Worm (Caenorhabditis elegans) whole organism, L4/young adult: ENCODE results near the gene alkb-7.

Experiments used
- W03F9.2 ChIP-seq: fragments of 150-350 bp; optimal IDR thresholded peaks from 2 replicates; lab custom pipeline; 2014; ENCODE audit warnings: missing biosample characterization, missing genetic modification characterization
- dao-5 ChIP-seq: sonication (generic microtip); optimal IDR thresholded peaks from 2 replicates; lab custom pipeline; 2016; ENCODE audit warnings: missing genotype, missing genetic modification characterization, moderate library complexity, missing compliant biosample characterization
- him-1 ChIP-seq: sonication (generic microtip); optimal IDR thresholded peaks from 2 replicates; lab custom pipeline; 2016; ENCODE audit warnings: missing genotype, missing genetic modification reagents, missing genetic modification characterization, missing compliant biosample characterization

The alkb-7 gene

DNA sequence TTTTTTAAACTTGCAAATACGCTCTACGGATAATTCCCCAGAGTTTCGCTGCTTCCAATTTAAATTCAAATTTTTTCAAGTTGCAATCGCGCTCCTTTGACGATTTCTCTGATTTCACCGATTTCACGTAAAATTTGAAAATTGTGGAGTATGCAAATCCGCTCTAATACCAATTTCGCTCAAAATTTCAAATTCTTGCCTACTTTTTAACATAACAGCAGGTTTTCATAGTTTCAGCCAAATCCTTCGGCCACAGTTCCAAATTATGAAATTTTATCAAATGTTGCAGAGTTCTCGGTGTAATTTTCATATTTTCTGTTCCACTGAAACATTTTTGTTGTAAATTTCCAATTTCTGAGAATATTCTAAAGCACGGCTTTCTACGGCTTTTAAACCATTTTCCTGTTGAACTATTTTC is at the start of gene alkb-7:
alkb-7 (minus strand) TSS at position 323 of the 418 bp plus-strand sequence.
- TF ChIP-seq him-1 (no peak), dao-5 (tag; lab: Kevin White, UChicago) (no peak), W03F9.2 (no peak)

DNA sequence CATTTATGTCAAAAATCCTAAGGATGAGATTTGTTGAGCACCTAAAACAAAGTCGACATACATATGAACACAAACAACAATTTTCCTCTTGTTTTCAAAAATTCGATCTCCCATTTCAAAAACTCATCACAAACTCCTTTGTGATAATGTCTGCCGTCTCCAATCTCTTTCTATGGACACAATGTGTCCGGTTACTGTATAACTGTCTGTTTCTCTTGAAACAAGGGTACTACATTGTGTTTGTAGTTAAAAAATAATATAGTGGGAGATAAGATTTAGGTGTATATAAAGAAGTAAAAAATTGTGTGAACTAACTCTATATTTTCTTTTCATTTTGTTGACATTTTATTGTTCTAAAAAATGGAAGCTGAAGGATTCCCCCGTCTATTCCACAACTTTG is 42.4 kb upstream of the alkb-7 start, which contains the start of gene bcmo-1:
bcmo-1 (plus strand) TSS at position 330 of the 400 bp plus-strand sequence.
- TF ChIP-seq W03F9.2: no peak
- no peak for TF ChIP-seq him-1
- TF ChIP-seq dao-5 (tag; lab: Kevin White, UChicago): no peak

DNA sequence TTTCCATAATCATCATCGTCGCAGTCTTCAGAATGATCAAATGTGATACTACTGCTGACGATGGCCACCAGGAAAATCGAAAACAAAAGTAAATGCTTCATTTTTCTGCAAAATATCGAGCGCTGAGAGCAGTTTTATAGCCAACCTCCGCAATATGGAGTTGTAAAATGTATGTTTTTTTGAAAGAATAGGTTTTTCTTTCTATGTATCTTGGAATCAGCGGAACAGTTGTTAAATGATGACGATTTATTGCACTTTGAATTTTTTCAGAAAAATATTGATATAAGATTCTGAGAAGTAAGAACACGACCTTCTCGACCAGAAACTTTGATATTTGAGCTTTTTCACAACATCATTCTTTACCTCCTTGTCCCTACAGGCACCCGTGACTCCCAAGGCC is 40.9 kb upstream of the alkb-7 start, which contains the start of gene Y46G5A.23:
Y46G5A.23 (minus strand) TSS at position 101 of the 400 bp plus-strand sequence.
- no peak for TF ChIP-seq him-1
- no peak for TF ChIP-seq W03F9.2
- TF ChIP-seq dao-5 (tag; lab: Kevin White, UChicago): no peak

- TF ChIP-seq dao-5 (tag; lab: Kevin White, UChicago) (no peak), him-1 (no peak), W03F9.2 (no peak)
These were observed 38.8 kb upstream of the alkb-7 start, which contains the start of gene Y46G5A.38 for ce11 chrII:12826752-12827151. Gene Y46G5A.38 (plus strand): TSS chrII:12827052.

- TF ChIP-seq W03F9.2 (no peak), dao-5 (tag; lab: Kevin White, UChicago) (no peak), him-1 (no peak)
These were observed 36.5 kb upstream of the alkb-7 start for ce11 chrII:12824463-12824862.

DNA sequence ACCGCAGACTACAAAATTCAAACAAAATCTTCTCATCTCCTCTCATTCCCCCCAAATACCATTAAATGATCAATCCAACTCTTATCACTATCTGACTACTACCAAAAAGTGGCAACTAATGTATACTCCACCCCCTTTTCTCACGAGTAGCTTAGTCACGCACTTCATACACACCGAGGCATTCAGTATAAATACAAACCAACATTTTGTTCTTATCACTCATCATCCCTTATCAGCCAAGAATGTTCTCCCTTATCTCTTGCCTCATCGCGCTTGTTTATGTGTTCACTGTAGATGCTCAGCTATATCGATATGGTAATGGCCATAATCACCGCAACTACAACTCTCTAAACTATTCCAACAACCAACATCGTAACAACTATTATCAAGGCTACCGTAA is 35.5 kb upstream of the alkb-7 start, which contains the start of gene Y46G5A.36:
Y46G5A.36 (plus strand) TSS at position 243 of the 400 bp plus-strand sequence.
- no peak for TF ChIP-seq dao-5 (tag; lab: Kevin White, UChicago)
- TF ChIP-seq him-1: no peak
- no peak for TF ChIP-seq W03F9.2

DNA sequence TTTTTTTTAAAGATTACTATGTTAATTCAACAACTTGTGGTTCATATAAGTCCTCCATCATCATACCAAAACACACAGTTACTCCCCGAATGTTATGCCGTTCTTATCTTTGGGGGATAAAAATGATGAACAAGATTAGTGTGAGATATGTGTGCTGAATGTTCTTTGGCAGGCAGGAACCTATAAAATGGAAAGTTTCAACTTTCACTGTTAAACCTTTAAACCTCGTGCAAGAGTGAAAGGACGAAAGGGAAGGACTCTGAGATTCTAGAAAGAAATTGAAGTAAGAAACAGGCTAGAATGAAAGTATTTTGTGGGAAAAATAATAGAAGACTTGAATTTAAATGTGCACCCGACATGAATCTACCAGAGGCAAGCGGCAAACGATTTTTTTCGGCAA is 32.0 kb upstream of the alkb-7 start:
- TF ChIP-seq him-1 (no peak), W03F9.2 (no peak), dao-5 (tag; lab: Kevin White, UChicago) (no peak)

- TF ChIP-seq dao-5 (tag; lab: Kevin White, UChicago) (no peak), W03F9.2 (no peak), him-1 (no peak)
These were observed 30.5 kb upstream of the alkb-7 start, which contains the start of gene Y46G5A.22 for ce11 chrII:12818488-12818887. Gene Y46G5A.22 (minus strand): TSS chrII:12818588.

DNA sequence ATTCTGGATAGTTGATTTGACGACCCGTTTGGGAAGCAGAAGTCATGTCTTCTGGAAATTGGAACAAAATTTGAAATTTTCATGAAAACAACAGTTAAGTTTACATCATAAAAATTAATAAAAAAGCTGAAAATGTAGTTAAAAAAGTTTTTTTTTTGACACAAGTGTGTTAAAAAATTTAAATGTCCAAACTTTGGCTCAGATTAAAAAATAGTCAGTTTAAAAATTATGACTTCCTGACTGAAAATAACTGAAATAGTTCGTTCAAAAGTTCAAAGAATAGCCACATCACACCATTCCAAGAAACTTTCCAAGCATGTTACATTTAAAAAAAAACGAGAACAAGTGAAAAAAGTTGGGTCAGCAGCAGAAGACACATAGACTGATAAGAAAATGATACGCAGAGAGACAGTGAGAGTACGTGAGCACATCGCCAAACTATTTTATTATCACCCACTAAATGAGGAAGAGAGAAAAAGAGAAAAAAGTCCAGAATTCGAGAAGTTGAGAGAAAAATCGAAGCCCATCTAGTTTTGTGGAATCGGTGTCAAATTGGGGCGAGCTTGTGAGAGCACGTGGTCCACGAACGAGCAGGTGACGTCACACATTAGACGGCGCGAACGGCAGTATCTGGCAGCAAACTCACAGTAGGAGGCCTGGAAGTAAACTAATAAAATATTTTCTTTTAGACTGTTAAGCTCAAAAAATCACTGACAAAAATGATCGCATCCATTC is 28.6 kb upstream of the alkb-7 start, which contains the start of gene acl-7:
acl-7 (minus strand) TSS at position 51 of the 735 bp plus-strand sequence.
- no peak for TF ChIP-seq W03F9.2
- TF ChIP-seq him-1: no peak
- no peak for TF ChIP-seq dao-5 (tag; lab: Kevin White, UChicago)

DNA sequence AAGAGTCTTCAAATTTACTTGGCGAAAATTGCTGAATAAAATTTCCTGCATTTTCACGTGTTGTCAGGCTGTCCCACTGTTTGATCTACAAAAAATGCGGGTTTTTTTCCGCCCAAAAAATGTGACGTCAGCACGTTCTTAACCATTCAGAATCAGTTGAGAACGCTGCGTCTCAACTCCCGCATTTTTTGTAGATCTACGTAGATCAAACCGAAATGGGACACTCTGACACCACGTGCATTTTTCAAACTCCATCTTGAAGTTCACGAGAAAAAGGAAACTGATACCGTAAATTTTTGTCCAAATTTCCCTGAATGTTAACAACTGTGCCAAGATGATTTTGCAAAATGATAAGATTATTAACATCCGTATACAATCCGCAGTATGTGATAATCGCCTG is 25.3 kb upstream of the alkb-7 start:
- TF ChIP-seq dao-5 (tag; lab: Kevin White, UChicago) (no peak), him-1 (no peak), W03F9.2 (no peak)

ce11 chrII:12810709-12811108 is 22.8 kb upstream of the alkb-7 start, which contains the start of gene Y46G5A.20:
Gene Y46G5A.20 (plus strand): TSS chrII:12811009.
- TF ChIP-seq W03F9.2 (no peak), him-1 (no peak), dao-5 (tag; lab: Kevin White, UChicago) (no peak)

DNA sequence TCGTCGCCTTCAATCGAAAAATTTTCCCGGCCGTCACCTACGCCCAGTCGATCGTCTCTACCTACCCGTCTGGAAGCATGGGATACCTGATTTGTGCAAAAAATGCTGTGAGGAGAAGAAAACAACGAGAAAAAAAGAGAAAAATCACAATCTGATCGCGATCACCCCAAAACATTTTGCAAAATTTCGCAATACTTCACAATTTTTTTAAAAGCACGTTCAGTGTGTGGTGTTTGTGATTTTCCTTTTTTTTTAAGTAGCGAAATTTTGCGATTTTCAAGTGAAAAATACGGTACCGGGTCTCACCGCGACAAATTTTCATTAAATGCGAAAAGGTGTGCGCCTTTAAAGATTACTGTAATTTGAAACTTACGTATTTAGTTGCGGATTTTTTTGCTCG is 21.8 kb upstream of the alkb-7 start:
- no peak for TF ChIP-seq W03F9.2
- TF ChIP-seq dao-5 (tag; lab: Kevin White, UChicago): no peak
- no peak for TF ChIP-seq him-1

- TF ChIP-seq dao-5 (tag; lab: Kevin White, UChicago) (no peak), W03F9.2 (no peak), him-1 (no peak)
These were observed 20.8 kb upstream of the alkb-7 start for ce11 chrII:12808746-12809145.

DNA sequence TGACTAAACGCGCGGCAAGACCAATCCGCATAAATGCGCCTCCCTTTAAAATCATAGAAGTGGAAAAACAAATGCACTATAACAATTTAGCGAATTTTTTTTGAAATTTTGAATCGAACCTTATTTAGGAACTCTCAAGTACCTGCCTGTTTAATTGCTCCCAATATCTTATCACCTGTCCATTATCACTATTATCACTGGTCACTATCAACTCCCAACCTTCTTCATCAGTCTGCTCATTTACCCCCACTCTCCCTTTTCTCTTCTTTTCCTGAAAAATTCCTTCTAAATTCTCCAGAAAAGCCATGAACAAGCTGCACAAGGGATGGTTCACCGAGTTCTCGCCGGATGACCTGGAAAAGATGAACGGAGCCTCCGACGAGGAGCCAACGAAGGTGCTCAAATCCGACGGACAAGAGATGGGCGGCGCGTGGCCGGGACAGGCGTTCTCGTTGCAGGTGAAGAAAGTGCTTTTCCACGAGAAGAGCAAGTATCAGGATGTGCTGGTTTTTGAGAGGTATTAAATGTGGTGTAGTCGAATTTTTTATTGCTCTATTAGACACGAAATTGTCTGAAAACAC is 18.7 kb upstream of the alkb-7 start, which contains the start of gene spds-1:
spds-1 (plus strand) TSS at position 298 of the 581 bp plus-strand sequence.
- no peak for TF ChIP-seq him-1
